Worm (Caenorhabditis elegans): ENCODE measurements around the gene Y71H2AM.25.

Y71H2AM.25 gene

ce11 chrIII:2785840-2786239 is 16.4 kb upstream of the Y71H2AM.25 start, which contains the start of gene Y71H2AM.20 (continued):
- TF ChIP-seq aptf-2 (GFP tag; conservative IDR thresholded peaks at IDR 0.05) (0 out of 2 replicates have a peak, but pooled peaks have one; percentile 8), F57C9.4 (tag; optimal IDR thresholded peaks at IDR 0.05) (no peak), tbp1 (GFP tag; optimal IDR thresholded peaks at IDR 0.05) (peak; percentile 77), ztf-6 (GFP tag; IDR thresholded peaks at IDR 0.05) (peak; percentile 49; the same call in 1 of the 2 replicates), hlh-12 (tag; optimal IDR thresholded peaks at IDR 0.05) (no peak), nfyb-1 (GFP tag; IDR thresholded peaks at IDR 0.05) (peak; percentile 90), egl-18 (GFP tag; IDR thresholded peaks at IDR 0.05) (no peak), somi-1 (GFP tag; optimal IDR thresholded peaks at IDR 0.05) (peak; percentile 61), C17E4.6 (GFP tag; IDR thresholded peaks at IDR 0.05) (peak; percentile 79), rpc-1 (optimal IDR thresholded peaks at IDR 0.05) (peak; percentile 10), rpc-1 (tag; optimal IDR thresholded peaks at IDR 0.05) (no peak), D2030.7 (GFP tag; IDR thresholded peaks at IDR 0.05) (peak; percentile 93), ceh-27 (GFP tag; optimal IDR thresholded peaks at IDR 0.05) (peak; percentile 93), hrde-1 (tag; optimal IDR thresholded peaks at IDR 0.05; ENCODE audit: borderline replicate concordance) (no peak), dox-1 (GFP tag; IDR thresholded peaks at IDR 0.05) (peak; percentile 98), attf-3 (GFP tag; conservative IDR thresholded peaks at IDR 0.05) (peak; percentile 74), tlf-1 (GFP tag; optimal IDR thresholded peaks at IDR 0.05) (peak; percentile 92), Y53G8AR.9 (GFP tag; conservative IDR thresholded peaks at IDR 0.05) (peak; percentile 93), ztf-18 (tag; optimal IDR thresholded peaks at IDR 0.05) (peak; percentile 83), pha-4 (tag; optimal IDR thresholded peaks at IDR 0.05) (peak; percentile 97), F33H1.4 (GFP tag; IDR thresholded peaks at IDR 0.05) (peak; percentile 85), ztf-22 (GFP tag; optimal IDR thresholded peaks at IDR 0.05) (no peak), egrh-3 (GFP tag; IDR thresholded peaks at IDR 0.05) (0 out of 2 replicates have a peak, but pooled peaks have one; percentile 21), hsf-1 (GFP tag; IDR thresholded peaks at IDR 0.05) (peak; percentile 76; the same call in 1 of the 2 replicates), ets-4 (GFP tag; optimal IDR thresholded peaks at IDR 0.05) (no peak), ztf-26 (tag; optimal IDR thresholded peaks at IDR 0.05) (peak; percentile 72), sea-2 (GFP tag; IDR thresholded peaks at IDR 0.05) (no peak), fkh-3 (tag; optimal IDR thresholded peaks at IDR 0.05) (no peak), dpff-1 (tag; optimal IDR thresholded peaks at IDR 0.05) (no peak), let-526 (GFP tag; IDR thresholded peaks at IDR 0.05) (peak; percentile 74; the same call in 1 of the 2 replicates), nhr-27 (tag; optimal IDR thresholded peaks at IDR 0.05) (no peak), C06A6.2 (GFP tag; conservative IDR thresholded peaks at IDR 0.05) (0 out of 2 replicates have a peak, but pooled peaks have one; percentile 24), lin-35 (GFP tag; optimal IDR thresholded peaks at IDR 0.05) (peak; percentile 30 to 95 (median 34)), lir-1 (GFP tag; conservative IDR thresholded peaks at IDR 0.05) (peak; percentile 88), ceh-79 (tag; optimal IDR thresholded peaks at IDR 0.05) (no peak), let-607 (tag; optimal IDR thresholded peaks at IDR 0.05) (peak; percentile 44 to 64), atf-7 (tag; optimal IDR thresholded peaks at IDR 0.05) (peak; percentile 56), K11D2.4 (GFP tag; IDR thresholded peaks at IDR 0.05) (peak; percentile 91), Y67H2A.10 (GFP tag; conservative IDR thresholded peaks at IDR 0.05) (peak; percentile 89), F57A8.1 (GFP tag; optimal IDR thresholded peaks at IDR 0.05) (no peak), gei-17 (GFP tag; optimal IDR thresholded peaks at IDR 0.05) (no peak), B0035.1 (tag; optimal IDR thresholded peaks at IDR 0.05) (no peak), unc-62 (GFP tag; optimal IDR thresholded peaks at IDR 0.05) (peak; percentile 62), F55B11.4 (tag; optimal IDR thresholded peaks at IDR 0.05; ENCODE audit: borderline replicate concordance, insufficient read depth) (no peak), lin-26 (GFP tag; IDR thresholded peaks at IDR 0.05) (peak; percentile 76; the same call in 1 of the 2 replicates), athp-1 (tag; optimal IDR thresholded peaks at IDR 0.05) (peak; percentile 98), F10E7.11 (tag; optimal IDR thresholded peaks at IDR 0.05) (no peak), chd-7 (tag; optimal IDR thresholded peaks at IDR 0.05) (peak; percentile 67), ztf-28 (GFP tag; IDR thresholded peaks at IDR 0.05) (peak; percentile 82; the same call in 1 of the 2 replicates)

Data from whole organism, young adult.